Fruit fly (Drosophila melanogaster): ENCODE measurements around the gene CG4619.
A peak's percentile ranks its signal among the peaks of the same experiment; 100 is the strongest.

Gene CG4619

DNA sequence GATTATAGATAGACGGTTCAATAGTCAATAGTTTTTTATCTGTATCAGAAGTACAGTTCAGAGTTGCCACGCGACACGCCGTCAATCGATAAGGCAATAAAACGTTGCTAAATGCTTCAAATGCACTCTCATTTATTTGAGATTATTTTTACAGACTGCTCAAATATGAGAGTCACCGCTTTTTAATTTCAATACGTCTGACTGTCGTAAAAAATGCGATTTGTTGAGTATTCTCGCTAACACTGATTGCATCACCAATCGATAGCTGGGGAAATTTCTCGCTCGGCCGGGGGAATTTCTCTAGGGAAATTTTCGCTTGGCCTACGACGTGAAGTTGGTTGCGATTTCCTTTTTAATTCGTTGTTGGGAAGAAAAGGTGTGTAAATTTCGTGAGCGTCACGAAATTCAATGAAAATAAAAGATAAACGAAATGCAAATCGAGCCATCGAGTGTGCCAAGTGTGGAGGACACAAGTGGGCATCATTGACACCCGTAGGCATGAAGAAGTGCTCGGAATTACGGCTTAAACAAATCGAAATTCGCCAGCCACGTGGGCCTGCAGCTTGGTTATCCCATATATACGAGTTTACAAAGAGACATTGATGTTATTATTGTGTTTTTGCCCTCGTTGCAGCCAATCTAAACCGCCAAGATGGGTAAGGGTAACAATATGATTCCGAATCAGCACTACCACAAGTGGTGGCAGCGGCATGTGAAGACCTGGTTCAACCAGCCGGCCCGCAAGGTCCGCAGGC is 28.5 kb downstream of the CG4619 start, which contains the start of the genes Dref and RpL13 (continued):
- TF ChIP-seq CG7745 (tag; optimal IDR thresholded peaks at IDR 0.05) = peak; percentile 81
- TF ChIP-seq HLHmδ (GFP tag; optimal IDR thresholded peaks at IDR 0.05) = peak; percentile 96
- peak; percentile 84 for TF ChIP-seq BEAF-32 (GFP tag; optimal IDR thresholded peaks at IDR 0.05)
- peak; percentile 58 for TF ChIP-seq repo (GFP tag; optimal IDR thresholded peaks at IDR 0.05)
- peak; percentile 92 for TF ChIP-seq sens-2 (GFP tag; IDR thresholded peaks at IDR 0.05)
- peak; percentile 95 for TF ChIP-seq schlank (tag; optimal IDR thresholded peaks at IDR 0.05)
- peak; percentile 90 for TF ChIP-seq Hey (tag; optimal IDR thresholded peaks at IDR 0.05)
- TF ChIP-seq CG11093 (GFP tag; IDR thresholded peaks at IDR 0.05) = no peak
- peak; percentile 46 for TF ChIP-seq ap (GFP tag; IDR thresholded peaks at IDR 0.05)
- no peak for TF ChIP-seq usp (GFP tag; optimal IDR thresholded peaks at IDR 0.05)
- TF ChIP-seq wdn (GFP tag; IDR thresholded peaks at IDR 0.05) = peak; percentile 75
- TF ChIP-seq Doc2 (GFP tag; IDR thresholded peaks at IDR 0.05) = no peak
- TF ChIP-seq onecut (GFP tag; IDR thresholded peaks at IDR 0.05) = peak; percentile 93
- TF ChIP-seq Mrtf (GFP tag; IDR thresholded peaks at IDR 0.05) = peak; percentile 52; the same call in 1 of the 3 replicates
- peak; percentile 71 for TF ChIP-seq dati (GFP tag; IDR thresholded peaks at IDR 0.05)
- peak; percentile 69 for TF ChIP-seq tin (GFP tag; optimal IDR thresholded peaks at IDR 0.05)
- peak; percentile 72 for TF ChIP-seq CG16863 (GFP tag; optimal IDR thresholded peaks at IDR 0.05)
- TF ChIP-seq hth (optimal IDR thresholded peaks at IDR 0.05) = no peak
- no peak for TF ChIP-seq Lim3 (GFP tag; IDR thresholded peaks at IDR 0.05)
- peak; percentile 76 for TF ChIP-seq CoRest (tag; optimal IDR thresholded peaks at IDR 0.05)
- peak; percentile 16; the same call in 1 of the 2 replicates for TF ChIP-seq CG14667 (GFP tag; IDR thresholded peaks at IDR 0.05)
- peak; percentile 80 for TF ChIP-seq Lhr (GFP tag; optimal IDR thresholded peaks at IDR 0.05)
- TF ChIP-seq HHEX (GFP tag; optimal IDR thresholded peaks at IDR 0.05) = peak; percentile 94
- peak; percentile 86 for TF ChIP-seq Hand (GFP tag; optimal IDR thresholded peaks at IDR 0.05)
- peak; percentile 84 for TF ChIP-seq nmo (GFP tag; optimal IDR thresholded peaks at IDR 0.05)
- peak; percentile 73 for TF ChIP-seq Dp (GFP tag; optimal IDR thresholded peaks at IDR 0.05)
- TF ChIP-seq Dip3 (GFP tag; optimal IDR thresholded peaks at IDR 0.05) = peak; percentile 80
- peak; percentile 82 for TF ChIP-seq jumu (GFP tag; optimal IDR thresholded peaks at IDR 0.05)
- TF ChIP-seq MTF-1 (GFP tag; optimal IDR thresholded peaks at IDR 0.05; ENCODE audit: borderline replicate concordance) = peak; percentile 96
- peak; percentile 88 for TF ChIP-seq CG17328 (GFP tag; IDR thresholded peaks at IDR 0.05)
- TF ChIP-seq CG10147 (GFP tag; optimal IDR thresholded peaks at IDR 0.05) = peak; percentile 81
- peak; percentile 79 for TF ChIP-seq emc (GFP tag; optimal IDR thresholded peaks at IDR 0.05)
- TF ChIP-seq CG2199 (GFP tag; IDR thresholded peaks at IDR 0.05) = no peak
- TF ChIP-seq CG11695 (GFP tag; IDR thresholded peaks at IDR 0.05) = peak; percentile 59; the same call in 1 of the 3 replicates
- peak; percentile 50; the same call in 1 of the 2 replicates for TF ChIP-seq peb (GFP tag; IDR thresholded peaks at IDR 0.05)
- peak; percentile 79 for TF ChIP-seq CG10654 (GFP tag; optimal IDR thresholded peaks at IDR 0.05)
- peak; percentile 58 for TF ChIP-seq Chrac-16 (GFP tag; optimal IDR thresholded peaks at IDR 0.05)
- peak; percentile 80 for TF ChIP-seq crc (GFP tag; optimal IDR thresholded peaks at IDR 0.05)
- peak; percentile 82 for TF ChIP-seq CG34224 (GFP tag; IDR thresholded peaks at IDR 0.05; ENCODE audit: partially characterized antibody)
- peak; percentile 90 for TF ChIP-seq CG15011 (GFP tag; optimal IDR thresholded peaks at IDR 0.05)
- TF ChIP-seq ranshi (GFP tag; IDR thresholded peaks at IDR 0.05) = peak; percentile 70; the same call in 1 of the 2 replicates
- TF ChIP-seq B-H2 (GFP tag; optimal IDR thresholded peaks at IDR 0.05) = peak; percentile 93
- TF ChIP-seq sim (GFP tag; IDR thresholded peaks at IDR 0.05) = peak; percentile 76
- peak; percentile 59 for TF ChIP-seq CG16779 (GFP tag; IDR thresholded peaks at IDR 0.05)
- peak; percentile 52 for TF ChIP-seq Neu2 (GFP tag; optimal IDR thresholded peaks at IDR 0.05; ENCODE audit: borderline replicate concordance)
- peak; percentile 72 for TF ChIP-seq Nf-YA (GFP tag; IDR thresholded peaks at IDR 0.05)
- TF ChIP-seq fd64A (GFP tag; optimal IDR thresholded peaks at IDR 0.05) = peak; percentile 94
- TF ChIP-seq tio (GFP tag; optimal IDR thresholded peaks at IDR 0.05) = no peak
- peak; percentile 76 for TF ChIP-seq CG32767 (GFP tag; IDR thresholded peaks at IDR 0.05)
- peak; percentile 20; the same call in 1 of the 3 replicates for TF ChIP-seq croc (GFP tag; conservative IDR thresholded peaks at IDR 0.05)
